Fruit fly (Drosophila melanogaster): Measurements from ENCODE around the gene RpL28.

DNA sequence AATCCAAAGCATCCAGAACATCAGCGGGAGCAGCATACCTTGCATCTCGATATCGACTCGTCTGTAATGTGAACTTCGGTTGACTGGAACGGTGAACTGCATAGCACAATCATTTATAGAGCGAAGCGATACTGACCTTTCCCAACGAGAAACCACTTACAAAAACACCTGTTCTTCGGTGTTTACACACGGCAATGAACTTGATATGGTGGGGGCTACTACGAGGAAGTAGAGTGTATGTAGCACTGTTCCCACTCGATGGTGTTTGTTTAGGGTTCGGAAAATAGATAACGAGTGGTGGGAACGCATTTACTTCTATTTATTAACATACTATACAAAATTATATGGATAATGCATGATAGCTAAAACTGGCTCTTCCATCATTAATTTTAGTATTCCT is 13.9 kb downstream of the RpL28 start, which contains the start of the genes CG32269 and CG32270:
- TF ChIP-seq pdm3 (GFP tag; optimal IDR thresholded peaks at IDR 0.05) (no peak), CG3919 (GFP tag; optimal IDR thresholded peaks at IDR 0.05) (no peak)
